Worm (Caenorhabditis elegans) whole organism, L4 larva: ENCODE measurements around the gene R31.2.
A peak's percentile ranks its signal among the peaks of the same experiment; 100 is the strongest.

Experiments used
- F26F4.8 ChIP-seq: fragments of 200-800 bp; sonication (Bioruptor generic); conservative IDR thresholded peaks from 2 replicates; pipeline ENCODE4 v1.3.6; 2022; ENCODE audit warnings: missing genetic modification characterization, missing compliant biosample characterization
- F37D6.2 ChIP-seq: sonication (generic microtip); optimal IDR thresholded peaks from 2 replicates; lab custom pipeline; 2016; ENCODE audit warnings: mild to moderate bottlenecking, missing genetic modification characterization, missing compliant biosample characterization
- F44E2.7 ChIP-seq: fragments of 200-800 bp; sonication (Bioruptor generic); IDR thresholded peaks from 2 replicates; pipeline ENCODE4 v2.1.2; 2022; ENCODE audit warnings: missing genetic modification characterization, missing compliant biosample characterization
- T20F7.1 ChIP-seq: fragments of 200-800 bp; sonication (Bioruptor generic); optimal IDR thresholded peaks from 2 replicates; lab custom pipeline; 2018; ENCODE audit warnings: mild to moderate bottlenecking, missing genetic modification characterization, missing compliant biosample characterization
- Y5F2A.4 ChIP-seq: fragments of 200-800 bp; sonication (Bioruptor generic); optimal IDR thresholded peaks from 2 replicates; lab custom pipeline; 2018; ENCODE audit warnings: mild to moderate bottlenecking, missing genetic modification characterization, missing compliant biosample characterization
- aha-1 ChIP-seq: fragments of 150-350 bp; peaks from one replicate; lab custom pipeline; 2014; ENCODE audit warnings: missing biosample characterization, missing genetic modification characterization
- ama-1 ChIP-seq: fragments of 150-350 bp; optimal IDR thresholded peaks from 2 replicates; lab custom pipeline; 2014; ENCODE audit warnings: inconsistent platforms, mixed read lengths
- ceh-28 ChIP-seq: fragments of 150-350 bp; optimal IDR thresholded peaks from 2 replicates; lab custom pipeline; 2014; ENCODE audit warnings: missing biosample characterization, missing genetic modification reagents, missing genetic modification characterization
- cey-2 ChIP-seq: sonication (generic microtip); optimal IDR thresholded peaks from 3 replicates; lab custom pipeline; 2017; ENCODE audit warnings: missing genetic modification characterization, mild to moderate bottlenecking, missing compliant biosample characterization, antibody characterized with exemption, borderline replicate concordance; ENCODE audit not compliant: insufficient read depth
- dmd-6 ChIP-seq: fragments of 200-800 bp; sonication (Bioruptor generic); IDR thresholded peaks from 2 replicates; pipeline ENCODE4 v1.3.6; 2022; ENCODE audit warnings: missing genetic modification reagents, missing genetic modification characterization, missing compliant biosample characterization
- dmd-9 ChIP-seq: fragments of 200-800 bp; sonication (Bioruptor generic); IDR thresholded peaks from 2 replicates; pipeline ENCODE4 v1.3.6; 2022; ENCODE audit warnings: missing genetic modification reagents, missing genetic modification characterization, missing compliant biosample characterization
- dpl-1 ChIP-seq: fragments of 150-350 bp; optimal IDR thresholded peaks from 2 replicates; lab custom pipeline; 2014; ENCODE audit warnings: missing biosample characterization, missing genetic modification reagents, missing genetic modification characterization
- dve-1 ChIP-seq: sonication (generic microtip); optimal IDR thresholded peaks from 2 replicates; lab custom pipeline; 2017; ENCODE audit warnings: antibody characterized with exemption, mild to moderate bottlenecking, missing genetic modification characterization, missing compliant biosample characterization; ENCODE audit not compliant: insufficient read depth
- fkh-10 ChIP-seq: fragments of 150-350 bp; optimal IDR thresholded peaks from 2 replicates; lab custom pipeline; 2014; ENCODE audit warnings: missing biosample characterization, missing genetic modification reagents, missing genetic modification characterization
- fos-1 ChIP-seq: fragments of 150-350 bp; optimal IDR thresholded peaks from 2 replicates; lab custom pipeline; 2014; ENCODE audit warnings: missing biosample characterization, missing genetic modification characterization
- gei-8 ChIP-seq: fragments of 200-800 bp; sonication (Bioruptor generic); optimal IDR thresholded peaks from 2 replicates; lab custom pipeline; 2018; ENCODE audit warnings: mild to moderate bottlenecking, missing genetic modification characterization, missing compliant biosample characterization
- hif-1 ChIP-seq, 2 experiments: sonication (generic microtip); optimal IDR thresholded peaks; 2 replicates each; lab custom pipeline; 2016 to 2017; ENCODE audit warnings: missing compliant biosample characterization in 2 of 2, missing genetic modification characterization in 2 of 2, missing genetic modification reagents in 2 of 2, missing genotype in 2 of 2, mild to moderate bottlenecking in 1 of 2
- mdt-29 ChIP-seq: fragments of 200-800 bp; sonication (Bioruptor generic); IDR thresholded peaks from 2 replicates; pipeline ENCODE4 v1.3.6; 2022; ENCODE audit warnings: missing genetic modification reagents, missing genetic modification characterization, missing compliant biosample characterization
- mxl-2 ChIP-seq: fragments of 200-800 bp; sonication (Bioruptor generic); conservative IDR thresholded peaks from 2 replicates; pipeline ENCODE4 v1.3.6; 2022; ENCODE audit warnings: missing genetic modification reagents, missing genetic modification characterization, missing compliant biosample characterization
- nhr-237 ChIP-seq: sonication (generic microtip); optimal IDR thresholded peaks from 2 replicates; lab custom pipeline; 2017; ENCODE audit warnings: missing biosample characterization, missing genetic modification characterization
- nhr-76 ChIP-seq: fragments of 150-350 bp; optimal IDR thresholded peaks from 2 replicates; lab custom pipeline; 2014; ENCODE audit warnings: missing biosample characterization, missing genetic modification characterization
- pqm-1 ChIP-seq: sonication (generic microtip); optimal IDR thresholded peaks from 2 replicates; lab custom pipeline; 2017; ENCODE audit warnings: missing biosample characterization, missing genetic modification characterization
- sdz-12 ChIP-seq: fragments of 200-800 bp; sonication (Bioruptor generic); optimal IDR thresholded peaks from 2 replicates; lab custom pipeline; 2018; ENCODE audit warnings: mild to moderate bottlenecking, missing genetic modification characterization, missing compliant biosample characterization
- set-16 ChIP-seq: fragments of 200-800 bp; sonication (Bioruptor generic); IDR thresholded peaks from 2 replicates; pipeline ENCODE4 v1.3.6; 2022; ENCODE audit warnings: missing genetic modification reagents, missing genetic modification characterization, missing compliant biosample characterization
- unc-62 ChIP-seq, 3 experiments: fragments of 150-350 bp in 1 of 3; sonication (generic microtip); optimal IDR thresholded peaks in 2 of 3; peaks in 1 of 3; 1 replicate in 1 of 3; 2 replicates in 2 of 3; lab custom pipeline; 2014 to 2017; ENCODE audit warnings: missing biosample characterization in 3 of 3, missing genetic modification characterization in 3 of 3, missing genetic modification reagents in 3 of 3, missing genotype in 1 of 3
- zfp-3 ChIP-seq: fragments of 200-800 bp; sonication (Bioruptor generic); conservative IDR thresholded peaks from 2 replicates; pipeline ENCODE4 v1.3.6; 2022; ENCODE audit warnings: missing genetic modification reagents, missing genetic modification characterization, missing compliant biosample characterization
- ztf-11 ChIP-seq: fragments of 150-350 bp; optimal IDR thresholded peaks from 2 replicates; lab custom pipeline; 2014; ENCODE audit warnings: missing biosample characterization, missing genetic modification characterization

The R31.2 gene

ce11 chrV:11958343-11959291, 41.2 kb downstream of the R31.2 start, which contains the start of gene F58H1.5:
Gene F58H1.5 (plus strand): TSS chrV:11958393.
- TF ChIP-seq gei-8 (GFP tag; lab: Kevin White, UChicago) (no peak), dmd-9 (no peak), dpl-1 (GFP tag; lab: Kevin White, UChicago) (no peak), mxl-2 (no peak), set-16 (GFP tag; lab: Robert Waterston, UW) (no peak), Y5F2A.4 (GFP tag; lab: Kevin White, UChicago) (no peak), nhr-76 (tag; lab: Kevin White, UChicago) (no peak), hif-1 (tag; optimal IDR thresholded peaks at IDR 0.05; lab: Kevin White, UChicago) (no peak), mdt-29 (GFP tag; lab: Robert Waterston, UW) (no peak), ztf-11 (tag; lab: Kevin White, UChicago) (no peak), dve-1 (tag; lab: Kevin White, UChicago) (no peak), T20F7.1 (GFP tag; lab: Kevin White, UChicago) (no peak)

ce11 chrV:11960084-11960830, 42.9 kb downstream of the R31.2 start:
- TF ChIP-seq unc-62 (GFP tag; optimal IDR thresholded peaks at IDR 0.05 in 1 of 2; lab: Kevin White, UChicago) (peak in 1 of 2 experiments; percentile 53), unc-62 (tag; optimal IDR thresholded peaks at IDR 0.05; lab: Kevin White, UChicago) (no peak), pqm-1 (tag; lab: Kevin White, UChicago) (no peak)

ce11 chrV:11960831-11961190, 43.4 kb downstream of the R31.2 start:
- TF ChIP-seq dmd-6 (GFP tag; lab: Robert Waterston, UW), result no peak
- TF ChIP-seq ceh-28 (tag; lab: Kevin White, UChicago), result no peak
- TF ChIP-seq ama-1, result no peak
- no peak for TF ChIP-seq nhr-237 (tag; lab: Kevin White, UChicago)
- TF ChIP-seq aha-1 (tag; lab: Kevin White, UChicago), result peak; percentile 53

- TF ChIP-seq T20F7.1 (GFP tag; lab: Kevin White, UChicago), result no peak
- no peak for TF ChIP-seq ama-1
- TF ChIP-seq fos-1 (tag; lab: Kevin White, UChicago), result no peak
- no peak for TF ChIP-seq zfp-3
- no peak for TF ChIP-seq F37D6.2 (tag; lab: Kevin White, UChicago)
- TF ChIP-seq F44E2.7 (GFP tag; lab: Robert Waterston, UW), result no peak
- no peak for TF ChIP-seq sdz-12
- TF ChIP-seq cey-2 (tag; lab: Kevin White, UChicago), result no peak
- TF ChIP-seq dmd-6 (GFP tag; lab: Robert Waterston, UW), result no peak
- no peak for TF ChIP-seq fkh-10 (GFP tag; lab: Kevin White, UChicago)
- no peak for TF ChIP-seq F26F4.8 (GFP tag; lab: Robert Waterston, UW)
These were observed 47.4 kb downstream of the R31.2 start, which contains the start of gene F58H1.7 for ce11 chrV:11964723-11965122. Gene F58H1.7 (minus strand): TSS chrV:11964823.
